Fruit fly (Drosophila melanogaster) whole organism, prepupa: ENCODE data around the gene crn.

Experiments used
- CG10669 ChIP-seq: fragments of 200-800 bp; sonication (Bioruptor generic); optimal IDR thresholded peaks from 3 replicates; lab custom pipeline; 2018; ENCODE audit warnings: missing biosample characterization, mild to moderate bottlenecking, missing genetic modification characterization, moderate library complexity
- CG16779 ChIP-seq: fragments of 200-800 bp; sonication (Bioruptor generic); optimal IDR thresholded peaks from 3 replicates; lab custom pipeline; 2017; ENCODE audit warnings: missing biosample characterization, mild to moderate bottlenecking, missing genetic modification characterization
- CG6163 ChIP-seq: fragments of 200-800 bp; sonication (Bioruptor generic); IDR thresholded peaks from 3 replicates; pipeline ENCODE4 v1.3.6; 2022; ENCODE audit warnings: missing biosample characterization, missing genetic modification characterization
- CG6276 ChIP-seq: fragments of 200-800 bp; sonication (Bioruptor generic); optimal IDR thresholded peaks from 2 replicates; lab custom pipeline; 2017; ENCODE audit warnings: missing biosample characterization, mild to moderate bottlenecking, missing genetic modification characterization
- CG6792 ChIP-seq: fragments of 200-800 bp; sonication (Bioruptor generic); optimal IDR thresholded peaks from 3 replicates; lab custom pipeline; 2016; ENCODE audit warnings: missing biosample characterization, missing genetic modification characterization
- CG6854 ChIP-seq: fragments of 200-800 bp; sonication (Bioruptor generic); optimal IDR thresholded peaks from 2 replicates; lab custom pipeline; 2017; ENCODE audit warnings: missing biosample characterization, mild to moderate bottlenecking, missing genetic modification characterization
- CG8119 ChIP-seq: fragments of 200-800 bp; sonication (Bioruptor generic); IDR thresholded peaks from 3 replicates; pipeline ENCODE4 v1.3.6; 2022; ENCODE audit warnings: missing biosample characterization, missing genetic modification characterization
- fd59A ChIP-seq: fragments of 200-800 bp; sonication (Bioruptor generic); optimal IDR thresholded peaks from 2 replicates; lab custom pipeline; 2017; ENCODE audit warnings: missing biosample characterization, mild to moderate bottlenecking, missing genetic modification characterization, missing genetic modification reagents

DNA sequence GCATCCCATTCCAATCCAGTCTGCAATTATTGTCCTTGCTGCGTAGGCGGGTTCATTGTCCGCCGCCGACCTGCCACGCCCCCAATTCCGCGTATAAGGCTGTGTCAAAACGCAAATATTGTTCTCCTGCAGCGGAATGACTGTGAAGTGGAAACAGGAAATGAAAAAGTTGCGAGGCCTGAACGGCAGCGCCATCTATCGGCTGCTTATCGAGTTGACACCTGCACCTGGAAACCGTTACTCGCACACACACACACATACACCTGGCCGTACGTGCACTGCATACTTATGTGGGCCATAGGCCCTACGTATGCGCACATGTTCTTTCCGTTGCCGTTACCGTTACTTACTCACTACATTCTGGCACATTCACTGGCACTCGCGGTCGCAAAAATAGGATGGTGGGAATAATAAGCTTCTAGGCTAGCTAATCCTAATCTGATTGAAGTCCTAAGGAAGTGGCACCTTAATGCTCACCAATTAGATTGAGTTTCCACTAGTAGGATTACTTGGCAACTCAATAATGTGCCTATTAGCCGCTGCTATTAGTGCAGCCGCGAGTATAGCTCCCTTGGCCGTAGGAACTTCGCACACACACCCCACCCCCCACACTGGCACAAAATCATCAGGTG, 8.9 kb upstream of the crn start:
- no peak for TF ChIP-seq CG6854
- no peak for TF ChIP-seq CG6792 (GFP tag; lab: Kevin White, UChicago)
- 0 out of 3 replicates have a peak, but pooled peaks have one; percentile 39 for TF ChIP-seq CG8119 (GFP tag; lab: Robert Waterston, UW)
- peak; percentile 9 for TF ChIP-seq fd59A (GFP tag; lab: Kevin White, UChicago)
- peak; percentile 30 for TF ChIP-seq CG6276 (GFP tag; lab: Kevin White, UChicago)
- peak; percentile 18 for TF ChIP-seq CG10669
- TF ChIP-seq CG16779, result no peak
- no peak for TF ChIP-seq CG6163 (GFP tag; lab: Robert Waterston, UW)
